Worm (Caenorhabditis elegans) whole organism, L4 larva: ENCODE data around the gene K10D6.4.

ENCODE experiments used
- F49E8.2 ChIP-seq: sonication (generic microtip); optimal IDR thresholded peaks from 2 replicates; lab custom pipeline; 2016; ENCODE audit warnings: missing compliant biosample characterization, mild to moderate bottlenecking, missing genetic modification characterization, borderline replicate concordance
- ama-1 ChIP-seq: fragments of 150-350 bp; optimal IDR thresholded peaks from 2 replicates; lab custom pipeline; 2014; ENCODE audit warnings: inconsistent platforms, mixed read lengths
- hlh-11 ChIP-seq: fragments of 200-800 bp; sonication (Bioruptor generic); optimal IDR thresholded peaks from 2 replicates; lab custom pipeline; 2018; ENCODE audit warnings: mild to moderate bottlenecking, missing genetic modification characterization, missing compliant biosample characterization
- jun-1 ChIP-seq: fragments of 150-350 bp; optimal IDR thresholded peaks from 2 replicates; lab custom pipeline; 2014; ENCODE audit warnings: missing biosample characterization, missing genetic modification reagents, missing genetic modification characterization
- lin-39 ChIP-seq: fragments of 150-350 bp; optimal IDR thresholded peaks from 2 replicates; lab custom pipeline; 2014; ENCODE audit warnings: missing biosample characterization, missing genetic modification reagents, missing genetic modification characterization
- lir-3 ChIP-seq: sonication (generic microtip); optimal IDR thresholded peaks from 2 replicates; lab custom pipeline; 2016; ENCODE audit warnings: mild to moderate bottlenecking, missing genetic modification characterization, missing compliant biosample characterization
- mep-1 ChIP-seq: fragments of 150-350 bp; sonication (generic microtip); optimal IDR thresholded peaks from 3 replicates; lab custom pipeline; 2014; ENCODE audit warnings: missing biosample characterization, missing genetic modification characterization
- nhr-11 ChIP-seq: fragments of 150-350 bp; optimal IDR thresholded peaks from 2 replicates; lab custom pipeline; 2014; ENCODE audit warnings: missing biosample characterization, missing genetic modification characterization
- pqm-1 ChIP-seq: sonication (generic microtip); optimal IDR thresholded peaks from 2 replicates; lab custom pipeline; 2017; ENCODE audit warnings: missing biosample characterization, missing genetic modification characterization
- snpc-4 ChIP-seq: fragments of 150-350 bp; optimal IDR thresholded peaks from 2 replicates; lab custom pipeline; 2014; ENCODE audit warnings: missing biosample characterization, missing genetic modification characterization

ce11 chrV:11201826-11202565 is at the start of gene K10D6.4:
- no peak for TF ChIP-seq F49E8.2 (tag; lab: Kevin White, UChicago)
- no peak for TF ChIP-seq mep-1 (tag; lab: Kevin White, UChicago)
- TF ChIP-seq snpc-4 (tag; lab: Kevin White, UChicago) = no peak
- TF ChIP-seq lin-39 (tag; lab: Kevin White, UChicago) = no peak
- TF ChIP-seq pqm-1 (tag; lab: Kevin White, UChicago) = peak; percentile 59
- peak; percentile 22 for TF ChIP-seq hlh-11 (tag; lab: Kevin White, UChicago)
- TF ChIP-seq jun-1 (tag; lab: Kevin White, UChicago) = no peak
- no peak for TF ChIP-seq nhr-11
- no peak for TF ChIP-seq lir-3 (tag; lab: Kevin White, UChicago)
- TF ChIP-seq ama-1 (lab: Kevin White, UChicago) = no peak
